Worm (Caenorhabditis elegans): Measurements from ENCODE around the gene acdh-8.

ce11 chrII:5841053-5841547 is 46.8 kb downstream of the acdh-8 start, which contains the start of gene lec-5:
- no peak for TF ChIP-seq ama-1 (optimal IDR thresholded peaks at IDR 0.05)
- no peak for TF ChIP-seq tbx-11 (GFP tag; IDR thresholded peaks at IDR 0.05)
- no peak for TF ChIP-seq tbx-37 (GFP tag; conservative IDR thresholded peaks at IDR 0.05)
- no peak for TF ChIP-seq ets-7 (tag; optimal IDR thresholded peaks at IDR 0.05)
- TF ChIP-seq aly-1 (tag; optimal IDR thresholded peaks at IDR 0.05), result no peak
- no peak for TF ChIP-seq ceh-36 (tag; optimal IDR thresholded peaks at IDR 0.05)
- TF ChIP-seq hnd-1 (tag; optimal IDR thresholded peaks at IDR 0.05), result no peak
- TF ChIP-seq flt-1 (GFP tag; IDR thresholded peaks at IDR 0.05), result no peak
- TF ChIP-seq hmg-4 (GFP tag; optimal IDR thresholded peaks at IDR 0.05), result no peak
- no peak for TF ChIP-seq F13C5.2 (tag; optimal IDR thresholded peaks at IDR 0.05)
- no peak for TF ChIP-seq pes-1 (GFP tag; IDR thresholded peaks at IDR 0.05)
